Fruit fly (Drosophila melanogaster): Measurements from ENCODE around the gene Sap-r.

The Sap-r gene

dm6 chr3R:30918872-30919271, 30.0 kb upstream of the Sap-r start (continued):
- TF ChIP-seq CG34224 (GFP tag; IDR thresholded peaks at IDR 0.05; ENCODE audit: partially characterized antibody): no peak
- no peak for TF ChIP-seq otp (GFP tag; IDR thresholded peaks at IDR 0.05)
- no peak for TF ChIP-seq fru (optimal IDR thresholded peaks at IDR 0.05)
- TF ChIP-seq Hand (GFP tag; optimal IDR thresholded peaks at IDR 0.05): no peak
- TF ChIP-seq lilli (GFP tag; optimal IDR thresholded peaks at IDR 0.05): no peak
- no peak for TF ChIP-seq Sin3A (optimal IDR thresholded peaks at IDR 0.05)
- no peak for TF ChIP-seq zf30C (GFP tag; optimal IDR thresholded peaks at IDR 0.05)
- TF ChIP-seq CG31388 (GFP tag; optimal IDR thresholded peaks at IDR 0.05): no peak
- TF ChIP-seq BtbVII (GFP tag; optimal IDR thresholded peaks at IDR 0.05): no peak
- TF ChIP-seq zen2 (GFP tag; IDR thresholded peaks at IDR 0.05; ENCODE audit: partially characterized antibody): no peak
- no peak for TF ChIP-seq stwl (tag; optimal IDR thresholded peaks at IDR 0.05)
- TF ChIP-seq CG8359 (GFP tag; optimal IDR thresholded peaks at IDR 0.05; ENCODE audit: borderline replicate concordance): peak; percentile 50
- no peak for TF ChIP-seq fd64A (GFP tag; optimal IDR thresholded peaks at IDR 0.05)
- TF ChIP-seq CG6854 (GFP tag; optimal IDR thresholded peaks at IDR 0.05): no peak
- TF ChIP-seq CG1529 (GFP tag; optimal IDR thresholded peaks at IDR 0.05): peak; percentile 31
- TF ChIP-seq Usf (GFP tag; optimal IDR thresholded peaks at IDR 0.05): no peak
- TF ChIP-seq chm (GFP tag; IDR thresholded peaks at IDR 0.05): 0 out of 2 replicates have a peak, but pooled peaks have one; percentile 24
- TF ChIP-seq bcd (GFP tag; optimal IDR thresholded peaks at IDR 0.05): no peak
- no peak for TF ChIP-seq wor (GFP tag; IDR thresholded peaks at IDR 0.05)
- TF ChIP-seq Mes4 (GFP tag; optimal IDR thresholded peaks at IDR 0.05): no peak
- no peak for TF ChIP-seq jing (GFP tag; optimal IDR thresholded peaks at IDR 0.05)
- TF ChIP-seq CG6272 (GFP tag; IDR thresholded peaks at IDR 0.05): no peak
- no peak for TF ChIP-seq sna (GFP tag; IDR thresholded peaks at IDR 0.05; ENCODE audit: partially characterized antibody)
- TF ChIP-seq her (GFP tag; optimal IDR thresholded peaks at IDR 0.05): no peak
- TF ChIP-seq seq (GFP tag; IDR thresholded peaks at IDR 0.05): no peak
- TF ChIP-seq dm (GFP tag; optimal IDR thresholded peaks at IDR 0.05): no peak
- no peak for TF ChIP-seq CG1024 (GFP tag; IDR thresholded peaks at IDR 0.05)
- TF ChIP-seq Gsc (GFP tag; IDR thresholded peaks at IDR 0.05): no peak
- TF ChIP-seq Trl (optimal IDR thresholded peaks at IDR 0.05): no peak
- no peak for TF ChIP-seq Trl (GFP tag; optimal IDR thresholded peaks at IDR 0.05)
- no peak for TF ChIP-seq Camta (GFP tag; optimal IDR thresholded peaks at IDR 0.05)
- no peak for TF ChIP-seq schlank (tag; optimal IDR thresholded peaks at IDR 0.05)
- no peak for TF ChIP-seq Dll (GFP tag; IDR thresholded peaks at IDR 0.05; ENCODE audit: partially characterized antibody)
- no peak for TF ChIP-seq CG17612 (GFP tag; IDR thresholded peaks at IDR 0.05)
- no peak for TF ChIP-seq kah (GFP tag; optimal IDR thresholded peaks at IDR 0.05)
- TF ChIP-seq dimm (GFP tag; IDR thresholded peaks at IDR 0.05): no peak
- TF ChIP-seq CG10321 (GFP tag; IDR thresholded peaks at IDR 0.05): no peak
- TF ChIP-seq hkb (optimal IDR thresholded peaks at IDR 0.05): no peak
- 0 out of 2 replicates have a peak, but pooled peaks have one; percentile 14 for TF ChIP-seq hkb (GFP tag; IDR thresholded peaks at IDR 0.05)
- TF ChIP-seq CG5245 (GFP tag; optimal IDR thresholded peaks at IDR 0.05): no peak
- TF ChIP-seq CG1792 (GFP tag; optimal IDR thresholded peaks at IDR 0.05): no peak
- no peak for TF ChIP-seq Fer2 (tag; optimal IDR thresholded peaks at IDR 0.05)
- TF ChIP-seq CG17361 (GFP tag; IDR thresholded peaks at IDR 0.05): 0 out of 3 replicates have a peak, but pooled peaks have one; percentile 9
- TF ChIP-seq CG6791 (GFP tag; IDR thresholded peaks at IDR 0.05; ENCODE audit: partially characterized antibody): no peak
- no peak for TF ChIP-seq sc (optimal IDR thresholded peaks at IDR 0.05)
- peak; percentile 9 for TF ChIP-seq sc (GFP tag; optimal IDR thresholded peaks at IDR 0.05)
- no peak for TF ChIP-seq CG4854 (GFP tag; optimal IDR thresholded peaks at IDR 0.05)
- no peak for TF ChIP-seq fd3F (GFP tag; optimal IDR thresholded peaks at IDR 0.05)
- no peak for TF ChIP-seq CG12299 (tag; optimal IDR thresholded peaks at IDR 0.05)
- no peak for TF ChIP-seq CG3281 (GFP tag; optimal IDR thresholded peaks at IDR 0.05)
- peak; percentile 19 for TF ChIP-seq CG1233 (GFP tag; optimal IDR thresholded peaks at IDR 0.05)
- no peak for TF ChIP-seq onecut (GFP tag; IDR thresholded peaks at IDR 0.05)
- TF ChIP-seq CG10979 (tag; optimal IDR thresholded peaks at IDR 0.05): no peak
- TF ChIP-seq CG1647 (GFP tag; optimal IDR thresholded peaks at IDR 0.05): no peak
